Fruit fly (Drosophila melanogaster) whole organism, embryonic: Measurements from ENCODE around the gene Nos.

Experiments
- ATbp ChIP-seq: fragments of 200-800 bp; sonication (Bioruptor generic); optimal IDR thresholded peaks from 2 replicates; lab custom pipeline; 2017; ENCODE audit warnings: missing biosample characterization, mild to moderate bottlenecking, missing genetic modification characterization, missing genetic modification reagents
- Bdp1 ChIP-seq: fragments of 200-800 bp; sonication (Bioruptor generic); optimal IDR thresholded peaks from 3 replicates; lab custom pipeline; 2016; ENCODE audit warnings: missing biosample characterization, missing genetic modification characterization
- CG10147 ChIP-seq: fragments of 200-800 bp; sonication (Bioruptor generic); optimal IDR thresholded peaks from 2 replicates; lab custom pipeline; 2019; ENCODE audit warnings: missing biosample characterization, mild to moderate bottlenecking, missing genetic modification characterization, moderate library complexity
- CG11398 ChIP-seq: fragments of 200-800 bp; sonication (Bioruptor generic); optimal IDR thresholded peaks from 2 replicates; lab custom pipeline; 2016; ENCODE audit warnings: missing biosample characterization, missing genetic modification characterization
- CG13424 ChIP-seq: fragments of 200-800 bp; sonication (Bioruptor generic); optimal IDR thresholded peaks from 2 replicates; lab custom pipeline; 2019; ENCODE audit warnings: missing biosample characterization, mild to moderate bottlenecking, missing genetic modification characterization, moderate library complexity
- CG13894 ChIP-seq: fragments of 200-800 bp; sonication (Bioruptor generic); optimal IDR thresholded peaks from 3 replicates; lab custom pipeline; 2018; ENCODE audit warnings: missing biosample characterization, mild to moderate bottlenecking, missing genetic modification characterization, moderate library complexity
- CG1529 ChIP-seq: fragments of 200-800 bp; sonication (Bioruptor generic); optimal IDR thresholded peaks from 3 replicates; lab custom pipeline; 2018; ENCODE audit warnings: missing biosample characterization, missing genetic modification characterization
- CG15601 ChIP-seq: fragments of 200-800 bp; sonication (Bioruptor generic); optimal IDR thresholded peaks from 3 replicates; lab custom pipeline; 2019; ENCODE audit warnings: missing biosample characterization, mild to moderate bottlenecking, missing genetic modification characterization, moderate library complexity
- CG17568 ChIP-seq: fragments of 200-800 bp; sonication (Bioruptor generic); optimal IDR thresholded peaks from 2 replicates; lab custom pipeline; 2018; ENCODE audit warnings: missing biosample characterization, mild to moderate bottlenecking, missing genetic modification characterization, moderate library complexity
- CG18599 ChIP-seq: fragments of 200-800 bp; sonication (Bioruptor generic); optimal IDR thresholded peaks from 3 replicates; lab custom pipeline; 2017; ENCODE audit warnings: missing biosample characterization, missing genetic modification characterization, mild to moderate bottlenecking, moderate library complexity, missing genetic modification reagents
- CG2199 ChIP-seq: fragments of 200-800 bp; sonication (Bioruptor generic); IDR thresholded peaks from 3 replicates; pipeline ENCODE4 v1.3.6; 2022; ENCODE audit warnings: missing biosample characterization, missing genetic modification characterization
- CG31441 ChIP-seq: fragments of 200-800 bp; sonication (Bioruptor generic); IDR thresholded peaks from 2 replicates; pipeline ENCODE4 v1.3.6; 2022; ENCODE audit warnings: missing biosample characterization, missing genetic modification characterization
- CG32772 ChIP-seq: fragments of 200-800 bp; sonication (Bioruptor generic); IDR thresholded peaks from 2 replicates; pipeline ENCODE4 v1.3.6; 2022; ENCODE audit warnings: missing biosample characterization, missing genetic modification characterization
- CG34376 ChIP-seq: fragments of 200-800 bp; sonication (Bioruptor generic); optimal IDR thresholded peaks from 2 replicates; lab custom pipeline; 2018; ENCODE audit warnings: missing biosample characterization, mild to moderate bottlenecking, missing genetic modification characterization
- CG6654 ChIP-seq: fragments of 200-800 bp; sonication (Bioruptor generic); optimal IDR thresholded peaks from 2 replicates; lab custom pipeline; 2017; ENCODE audit warnings: missing biosample characterization, mild to moderate bottlenecking, missing genetic modification characterization
- CG6854 ChIP-seq: fragments of 200-800 bp; sonication (Bioruptor generic); optimal IDR thresholded peaks from 3 replicates; lab custom pipeline; 2017; ENCODE audit warnings: missing biosample characterization, mild to moderate bottlenecking, missing genetic modification characterization
- CG8478 ChIP-seq: fragments of >200 bp; optimal IDR thresholded peaks from 2 replicates; lab custom pipeline; 2018
- CG8924 ChIP-seq: fragments of 200-800 bp; optimal IDR thresholded peaks from 3 replicates; lab custom pipeline; 2019; ENCODE audit warnings: missing biosample characterization, mild to moderate bottlenecking, missing genetic modification characterization, moderate library complexity
- CTCF ChIP-seq: fragments of 200-800 bp; sonication (Bioruptor generic); optimal IDR thresholded peaks from 2 replicates; lab custom pipeline; 2017; ENCODE audit warnings: missing biosample characterization, mild to moderate bottlenecking, missing genetic modification characterization, moderate library complexity
- CrebB ChIP-seq: fragments of 200-800 bp; sonication (Bioruptor generic); optimal IDR thresholded peaks from 3 replicates; lab custom pipeline; 2018; ENCODE audit warnings: missing biosample characterization, mild to moderate bottlenecking, missing genetic modification characterization
- Dbx ChIP-seq: fragments of 200-800 bp; sonication (Bioruptor generic); IDR thresholded peaks from 3 replicates; pipeline ENCODE4 v1.3.6; 2022; ENCODE audit warnings: missing biosample characterization, missing genetic modification characterization
- E2f1 ChIP-seq: fragments of 200-800 bp; sonication (Bioruptor generic); IDR thresholded peaks from 2 replicates; pipeline ENCODE4 v1.3.6; 2022; ENCODE audit warnings: missing biosample characterization, missing genetic modification characterization
- Fer2 ChIP-seq: fragments of 200-800 bp; sonication (Bioruptor generic); optimal IDR thresholded peaks from 2 replicates; lab custom pipeline; 2018; ENCODE audit warnings: missing biosample characterization, mild to moderate bottlenecking, missing genetic modification characterization, moderate library complexity
- HHEX ChIP-seq: fragments of 200-800 bp; sonication (Bioruptor generic); optimal IDR thresholded peaks from 3 replicates; lab custom pipeline; 2017; ENCODE audit warnings: missing biosample characterization, mild to moderate bottlenecking, missing genetic modification characterization, missing genetic modification reagents
- Hand ChIP-seq: fragments of 200-800 bp; sonication (Bioruptor generic); optimal IDR thresholded peaks from 2 replicates; lab custom pipeline; 2017; ENCODE audit warnings: mild to moderate bottlenecking, missing biosample characterization, missing genetic modification reagents, missing genetic modification characterization
- NFAT ChIP-seq: fragments of 200-800 bp; sonication (Bioruptor generic); IDR thresholded peaks from 2 replicates; pipeline ENCODE4 v1.3.6; 2022; ENCODE audit warnings: missing biosample characterization, missing genetic modification characterization
- Rx ChIP-seq: fragments of 200-800 bp; sonication (Bioruptor generic); IDR thresholded peaks from 2 replicates; pipeline ENCODE4 v1.3.6; 2022; ENCODE audit warnings: missing biosample characterization, missing genetic modification characterization
- Side ChIP-seq: fragments of 200-800 bp; sonication (Bioruptor generic); optimal IDR thresholded peaks from 2 replicates; lab custom pipeline; 2016; ENCODE audit warnings: missing biosample characterization, missing genetic modification characterization
- Trl ChIP-seq, 3 experiments: fragments of >200 bp in 2 of 3; fragments of 200-800 bp in 1 of 3; sonication (Bioruptor generic) in 1 of 3; optimal IDR thresholded peaks; 2 replicates in 1 of 3; 3 replicates in 2 of 3; lab custom pipeline; 2016 to 2017; ENCODE audit warnings: missing biosample characterization in 1 of 3, missing genetic modification characterization in 1 of 3
- ato ChIP-seq: fragments of 200-800 bp; sonication (Bioruptor generic); IDR thresholded peaks from 2 replicates; pipeline ENCODE4 v1.3.6; 2022; ENCODE audit warnings: missing biosample characterization, missing genetic modification characterization; ENCODE audit not compliant: partially characterized antibody
- bbx ChIP-seq: fragments of 200-800 bp; sonication (Bioruptor generic); IDR thresholded peaks from 2 replicates; pipeline ENCODE4 v1.3.6; 2022; ENCODE audit warnings: missing biosample characterization, missing genetic modification characterization; ENCODE audit not compliant: partially characterized antibody
- bsh ChIP-seq, 2 experiments: fragments of 200-800 bp; sonication (Bioruptor generic); optimal IDR thresholded peaks; 2 replicates each; lab custom pipeline; 2017 to 2018; ENCODE audit warnings: mild to moderate bottlenecking in 2 of 2, missing biosample characterization in 2 of 2, missing genetic modification characterization in 2 of 2, moderate library complexity in 1 of 2
- caup ChIP-seq: fragments of 200-800 bp; sonication (Bioruptor generic); optimal IDR thresholded peaks from 3 replicates; lab custom pipeline; 2017; ENCODE audit warnings: missing biosample characterization, mild to moderate bottlenecking, missing genetic modification characterization, moderate library complexity; ENCODE audit not compliant: severe bottlenecking
- ci ChIP-seq: fragments of 200-800 bp; sonication (Bioruptor generic); IDR thresholded peaks from 3 replicates; pipeline ENCODE4 v1.3.6; 2022; ENCODE audit warnings: missing biosample characterization, missing genetic modification characterization
- dati ChIP-seq: fragments of 200-800 bp; sonication (Bioruptor generic); IDR thresholded peaks from 2 replicates; pipeline ENCODE4 v1.3.6; 2022; ENCODE audit warnings: missing biosample characterization, missing genetic modification characterization
- gce ChIP-seq: fragments of 200-800 bp; sonication (Bioruptor generic); IDR thresholded peaks from 3 replicates; pipeline ENCODE4 v1.3.6; 2022; ENCODE audit warnings: missing biosample characterization, missing genetic modification characterization
- gro ChIP-seq: fragments of 200-800 bp; sonication (Bioruptor generic); optimal IDR thresholded peaks from 2 replicates; lab custom pipeline; 2016; ENCODE audit warnings: missing biosample characterization, missing genetic modification characterization
- kni ChIP-seq: fragments of 200-800 bp; sonication (Bioruptor generic); optimal IDR thresholded peaks from 3 replicates; lab custom pipeline; 2017; ENCODE audit warnings: mild to moderate bottlenecking, missing biosample characterization, missing genetic modification reagents, missing genetic modification characterization
- mirr ChIP-seq: fragments of 200-800 bp; sonication (Bioruptor generic); optimal IDR thresholded peaks from 3 replicates; lab custom pipeline; 2018; ENCODE audit warnings: missing biosample characterization, mild to moderate bottlenecking, missing genetic modification characterization
- oc ChIP-seq: fragments of 200-800 bp; sonication (Bioruptor generic); optimal IDR thresholded peaks from 2 replicates; lab custom pipeline; 2018; ENCODE audit warnings: missing biosample characterization, mild to moderate bottlenecking, missing genetic modification characterization, moderate library complexity
- onecut ChIP-seq: fragments of 200-800 bp; sonication (Bioruptor generic); IDR thresholded peaks from 2 replicates; pipeline ENCODE4 v1.3.6; 2022; ENCODE audit warnings: missing biosample characterization, missing genetic modification characterization
- pan ChIP-seq, 4 experiments: fragments of >200 bp in 3 of 4; fragments of 200-800 bp in 1 of 4; sonication (Bioruptor generic) in 1 of 4; optimal IDR thresholded peaks in 3 of 4; IDR thresholded peaks in 1 of 4; 2 replicates each; pipeline versions ENCODE4 v1.3.6 to Lab custom; 2017 to 2022; ENCODE audit warnings: missing biosample characterization in 2 of 4, missing genetic modification characterization in 2 of 4, mixed read lengths in 1 of 4
- rib ChIP-seq: fragments of 200-800 bp; sonication (Bioruptor generic); IDR thresholded peaks from 2 replicates; pipeline ENCODE4 v1.3.6; 2022; ENCODE audit warnings: missing biosample characterization, missing genetic modification characterization
- sima ChIP-seq: fragments of 200-800 bp; sonication (Bioruptor generic); optimal IDR thresholded peaks from 2 replicates; lab custom pipeline; 2016; ENCODE audit warnings: missing biosample characterization, missing genetic modification characterization
- slbo ChIP-seq: fragments of 200-800 bp; sonication (Bioruptor generic); IDR thresholded peaks from 2 replicates; pipeline ENCODE4 v1.3.6; 2022; ENCODE audit warnings: missing biosample characterization, missing genetic modification characterization
- unpg ChIP-seq: fragments of 200-800 bp; sonication (Bioruptor generic); optimal IDR thresholded peaks from 3 replicates; lab custom pipeline; 2018; ENCODE audit warnings: missing biosample characterization, mild to moderate bottlenecking, missing genetic modification characterization, moderate library complexity
- wdn ChIP-seq: fragments of 200-800 bp; sonication (Bioruptor generic); IDR thresholded peaks from 2 replicates; pipeline ENCODE4 v1.3.6; 2022; ENCODE audit warnings: missing biosample characterization, missing genetic modification characterization
- z ChIP-seq: fragments of 200-800 bp; sonication (Bioruptor generic); IDR thresholded peaks from 3 replicates; pipeline ENCODE4 v1.3.6; 2022; ENCODE audit warnings: missing biosample characterization, missing genetic modification characterization
- zen2 ChIP-seq: fragments of 200-800 bp; sonication (Bioruptor generic); IDR thresholded peaks from 3 replicates; pipeline ENCODE4 v1.3.6; 2022; ENCODE audit warnings: missing biosample characterization, missing genetic modification characterization; ENCODE audit not compliant: partially characterized antibody

Gene Nos

DNA sequence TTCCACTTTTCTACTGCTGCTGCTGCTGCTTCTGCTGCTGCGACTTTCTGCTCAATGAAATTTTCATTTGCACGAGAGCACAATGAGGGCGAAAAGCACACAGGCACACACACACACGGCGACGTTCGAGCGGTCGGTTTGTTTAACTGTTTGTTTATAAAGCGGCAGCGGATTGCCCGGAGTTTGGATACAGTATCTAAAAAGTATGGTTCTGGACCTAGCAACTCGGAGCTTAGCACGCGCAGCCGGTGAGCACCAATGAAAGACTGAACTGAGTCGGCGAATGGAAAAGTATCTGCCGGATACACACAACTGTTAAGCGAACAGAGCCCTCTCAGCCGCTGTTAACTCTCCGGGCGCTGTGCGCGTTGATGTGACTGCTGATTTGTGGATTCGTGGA, 81.3 kb downstream of the Nos start, which contains the start of gene CG17124 (continued):
- TF ChIP-seq CG32772 (GFP tag; lab: Robert Waterston, UW) (no peak), zen2 (GFP tag; lab: Robert Waterston, UW) (no peak; the same call in 1 of the 3 replicates), CG18599 (GFP tag; lab: Kevin White, UChicago) (peak; percentile 51), gce (GFP tag; lab: Robert Waterston, UW) (0 out of 3 replicates have a peak, but pooled peaks have one; percentile 12), slbo (peak; percentile 23; the same call in 1 of the 2 replicates), Side (GFP tag; lab: Kevin White, UChicago) (peak; percentile 36), CG10147 (GFP tag; lab: Kevin White, UChicago) (peak; percentile 34), ATbp (GFP tag; lab: Kevin White, UChicago) (peak; percentile 14), bsh (GFP tag; optimal IDR thresholded peaks at IDR 0.05; lab: Kevin White, UChicago) (peak; percentile 14 to 27), mirr (GFP tag; lab: Kevin White, UChicago) (peak; percentile 45), z (GFP tag; lab: Robert Waterston, UW) (0 out of 3 replicates have a peak, but pooled peaks have one; percentile 32), sima (GFP tag; lab: Kevin White, UChicago) (no peak), bbx (GFP tag; lab: Robert Waterston, UW) (peak; percentile 55; the same call in 1 of the 2 replicates), Fer2 (tag; lab: Kevin White, UChicago) (no peak), CG1529 (GFP tag; lab: Kevin White, UChicago) (peak; percentile 7), CG15601 (tag; lab: Kevin White, UChicago) (peak; percentile 22), HHEX (GFP tag; lab: Kevin White, UChicago) (peak; percentile 40), CG31441 (no peak), dati (GFP tag; lab: Robert Waterston, UW) (no peak), CTCF (GFP tag; lab: Kevin White, UChicago) (no peak), CG13424 (tag; lab: Kevin White, UChicago) (no peak), CG6654 (GFP tag; lab: Kevin White, UChicago) (no peak), CG2199 (GFP tag; lab: Robert Waterston, UW) (peak; percentile 84; the same call in 2 of the 3 replicates), pan (optimal IDR thresholded peaks at IDR 0.05; lab: Kevin White, UChicago) (no peak), pan (GFP tag; optimal IDR thresholded peaks at IDR 0.05 in 1 of 2, IDR thresholded peaks at IDR 0.05 in 1 of 2) (peak in 1 of 2 experiments; percentile 48), unpg (GFP tag; lab: Kevin White, UChicago) (peak; percentile 29), E2f1 (GFP tag; lab: Robert Waterston, UW) (no peak), wdn (0 out of 2 replicates have a peak, but pooled peaks have one; percentile 29), Dbx (peak; percentile 62; the same call in 1 of the 3 replicates), CG34376 (peak; percentile 57), onecut (peak; percentile 59), CG11398 (GFP tag; lab: Kevin White, UChicago) (peak; percentile 9), ci (GFP tag; lab: Robert Waterston, UW) (peak; percentile 74; the same call in 2 of the 3 replicates), CG13894 (tag; lab: Kevin White, UChicago) (peak; percentile 81), caup (GFP tag; lab: Kevin White, UChicago) (peak; percentile 60), CrebB (peak; percentile 30), kni (GFP tag; lab: Kevin White, UChicago) (peak; percentile 36), rib (GFP tag; lab: Robert Waterston, UW) (peak; percentile 55; the same call in 1 of the 2 replicates), ato (0 out of 2 replicates have a peak, but pooled peaks have one; percentile 9), NFAT (GFP tag; lab: Robert Waterston, UW) (peak; percentile 69), CG8478 (lab: Kevin White, UChicago) (no peak), Trl (optimal IDR thresholded peaks at IDR 0.05; lab: Kevin White, UChicago) (peak; percentile 43 to 61), Trl (GFP tag; optimal IDR thresholded peaks at IDR 0.05; lab: Kevin White, UChicago) (peak; percentile 44), gro (GFP tag; lab: Kevin White, UChicago) (peak; percentile 70), oc (tag; lab: Kevin White, UChicago) (peak; percentile 44), CG17568 (GFP tag; lab: Kevin White, UChicago) (peak; percentile 13), CG6854 (GFP tag; lab: Kevin White, UChicago) (peak; percentile 20), CG8924 (tag; lab: Kevin White, UChicago) (peak; percentile 49), Rx (no peak), Bdp1 (no peak), Hand (GFP tag; lab: Kevin White, UChicago) (peak; percentile 19)
